Fruit fly (Drosophila melanogaster): Measurements from ENCODE around the gene tutl.

Gene tutl

dm6 chr2L:4281224-4281623 lies 1.7 kb upstream of the tutl start, which contains the start of gene Art2:
Art2 (minus strand) TSS chr2L:4281324.
- TF ChIP-seq cic (GFP tag; optimal IDR thresholded peaks at IDR 0.05), result no peak
- no peak for TF ChIP-seq tj (GFP tag; optimal IDR thresholded peaks at IDR 0.05)
- TF ChIP-seq CG33017 (tag; optimal IDR thresholded peaks at IDR 0.05), result no peak
- no peak for TF ChIP-seq CG7101 (tag; optimal IDR thresholded peaks at IDR 0.05)
- no peak for TF ChIP-seq bab1 (GFP tag; optimal IDR thresholded peaks at IDR 0.05)
- no peak for TF ChIP-seq kay (GFP tag; ENCODE audit: borderline replicate concordance)
- TF ChIP-seq CG7045 (GFP tag; optimal IDR thresholded peaks at IDR 0.05), result no peak
- no peak for TF ChIP-seq ovo (GFP tag; optimal IDR thresholded peaks at IDR 0.05)
- TF ChIP-seq CG14711 (tag; optimal IDR thresholded peaks at IDR 0.05), result no peak
- no peak for TF ChIP-seq cnc (optimal IDR thresholded peaks at IDR 0.05)
- TF ChIP-seq CG1620 (GFP tag; optimal IDR thresholded peaks at IDR 0.05), result no peak
- no peak for TF ChIP-seq Clk (GFP tag; optimal IDR thresholded peaks at IDR 0.05)
- TF ChIP-seq pad (GFP tag; optimal IDR thresholded peaks at IDR 0.05), result no peak
- no peak for TF ChIP-seq CG11617 (GFP tag; optimal IDR thresholded peaks at IDR 0.05)
- TF ChIP-seq toe (GFP tag; optimal IDR thresholded peaks at IDR 0.05), result no peak
- no peak for TF ChIP-seq Crg-1 (GFP tag; optimal IDR thresholded peaks at IDR 0.05)
- TF ChIP-seq Mnt (GFP tag; optimal IDR thresholded peaks at IDR 0.05), result no peak
- no peak for TF ChIP-seq CG12768 (GFP tag; optimal IDR thresholded peaks at IDR 0.05)
- no peak for TF ChIP-seq CG5204 (GFP tag; optimal IDR thresholded peaks at IDR 0.05)

dm6 chr2L:4281810-4282209 lies 1.1 kb upstream of the tutl start:
- TF ChIP-seq Mnt (GFP tag; optimal IDR thresholded peaks at IDR 0.05) (no peak), cic (GFP tag; optimal IDR thresholded peaks at IDR 0.05) (no peak), CG5204 (GFP tag; optimal IDR thresholded peaks at IDR 0.05) (no peak), pad (GFP tag; optimal IDR thresholded peaks at IDR 0.05) (no peak), ovo (GFP tag; optimal IDR thresholded peaks at IDR 0.05) (no peak), Hr96 (GFP tag; optimal IDR thresholded peaks at IDR 0.05) (no peak), CG14711 (tag; optimal IDR thresholded peaks at IDR 0.05) (no peak), kay (GFP tag; ENCODE audit: borderline replicate concordance) (no peak), CG12768 (GFP tag; optimal IDR thresholded peaks at IDR 0.05) (no peak), CG7101 (tag; optimal IDR thresholded peaks at IDR 0.05) (no peak), toe (GFP tag; optimal IDR thresholded peaks at IDR 0.05) (no peak), tj (GFP tag; optimal IDR thresholded peaks at IDR 0.05) (no peak), Clk (GFP tag; optimal IDR thresholded peaks at IDR 0.05) (no peak), CG1620 (GFP tag; optimal IDR thresholded peaks at IDR 0.05) (no peak), Crg-1 (GFP tag; optimal IDR thresholded peaks at IDR 0.05) (no peak), CG33017 (tag; optimal IDR thresholded peaks at IDR 0.05) (no peak), cnc (optimal IDR thresholded peaks at IDR 0.05) (no peak), bab1 (GFP tag; optimal IDR thresholded peaks at IDR 0.05) (no peak), CG7045 (GFP tag; optimal IDR thresholded peaks at IDR 0.05) (no peak), CG11617 (GFP tag; optimal IDR thresholded peaks at IDR 0.05) (no peak)

DNA sequence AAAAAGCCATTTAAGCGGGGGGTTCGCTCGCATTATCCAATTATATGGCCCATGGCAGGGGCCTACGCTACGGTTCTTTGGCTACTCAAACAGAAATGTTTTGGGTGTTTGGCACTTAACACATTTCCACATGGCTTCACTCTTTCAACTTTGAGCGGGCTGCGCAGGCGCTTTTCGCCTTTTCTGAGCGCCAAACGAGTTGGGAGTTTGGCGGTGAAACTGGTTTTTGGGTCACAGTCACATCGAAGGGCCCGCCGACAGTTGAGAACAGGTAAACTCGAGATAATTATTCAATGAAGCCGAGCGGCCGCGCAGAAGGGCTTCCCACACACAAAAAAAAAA lies 638 bp upstream of the tutl start:
- TF ChIP-seq CG5204 (GFP tag; optimal IDR thresholded peaks at IDR 0.05) (no peak), bab1 (GFP tag; optimal IDR thresholded peaks at IDR 0.05) (no peak), CG11617 (GFP tag; optimal IDR thresholded peaks at IDR 0.05) (no peak), tj (GFP tag; optimal IDR thresholded peaks at IDR 0.05) (no peak), cnc (optimal IDR thresholded peaks at IDR 0.05) (no peak), ovo (GFP tag; optimal IDR thresholded peaks at IDR 0.05) (no peak), Clk (GFP tag; optimal IDR thresholded peaks at IDR 0.05) (no peak), Mnt (GFP tag; optimal IDR thresholded peaks at IDR 0.05) (no peak), CG14711 (tag; optimal IDR thresholded peaks at IDR 0.05) (no peak), CG12768 (GFP tag; optimal IDR thresholded peaks at IDR 0.05) (no peak), CG7101 (tag; optimal IDR thresholded peaks at IDR 0.05) (no peak), kay (GFP tag; ENCODE audit: borderline replicate concordance) (no peak), pad (GFP tag; optimal IDR thresholded peaks at IDR 0.05) (no peak), cic (GFP tag; optimal IDR thresholded peaks at IDR 0.05) (no peak), CG1620 (GFP tag; optimal IDR thresholded peaks at IDR 0.05) (no peak), CG7045 (GFP tag; optimal IDR thresholded peaks at IDR 0.05) (no peak), toe (GFP tag; optimal IDR thresholded peaks at IDR 0.05) (no peak), Hr96 (GFP tag; optimal IDR thresholded peaks at IDR 0.05) (no peak), Crg-1 (GFP tag; optimal IDR thresholded peaks at IDR 0.05) (no peak), CG33017 (tag; optimal IDR thresholded peaks at IDR 0.05) (no peak)

dm6 chr2L:4286014-4286527 lies 3.1 kb downstream of the tutl start:
- TF ChIP-seq toe (GFP tag; optimal IDR thresholded peaks at IDR 0.05), result no peak
- no peak for TF ChIP-seq kay (GFP tag; ENCODE audit: borderline replicate concordance)
- TF ChIP-seq CG7101 (tag; optimal IDR thresholded peaks at IDR 0.05), result no peak
- TF ChIP-seq tj (GFP tag; optimal IDR thresholded peaks at IDR 0.05), result no peak

DNA sequence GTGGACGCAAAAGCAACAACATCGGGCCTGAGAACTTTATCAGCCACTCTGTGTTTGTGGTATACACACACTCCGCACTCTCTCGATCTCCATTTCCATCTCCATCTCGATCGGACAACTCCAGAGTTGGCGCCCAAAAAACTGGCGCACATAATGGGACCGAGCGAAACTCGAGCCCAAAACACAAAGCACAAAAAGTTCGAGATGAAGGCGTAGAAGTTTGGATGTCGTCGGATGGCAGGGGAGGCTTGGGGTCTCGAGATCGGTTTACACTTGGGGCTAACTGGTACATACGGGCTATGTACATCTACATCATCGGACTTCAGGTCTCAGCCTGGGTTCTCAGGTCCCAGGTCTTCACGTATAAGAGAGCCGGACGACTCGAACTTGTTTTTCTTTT lies 3.7 kb downstream of the tutl start:
- no peak for TF ChIP-seq Clk (GFP tag; optimal IDR thresholded peaks at IDR 0.05)
- no peak for TF ChIP-seq ovo (GFP tag; optimal IDR thresholded peaks at IDR 0.05)
- TF ChIP-seq CG12768 (GFP tag; optimal IDR thresholded peaks at IDR 0.05), result no peak
- no peak for TF ChIP-seq kay (GFP tag; ENCODE audit: borderline replicate concordance)
- no peak for TF ChIP-seq pad (GFP tag; optimal IDR thresholded peaks at IDR 0.05)

- no peak for TF ChIP-seq CG1620 (GFP tag; optimal IDR thresholded peaks at IDR 0.05)
- TF ChIP-seq CG11617 (GFP tag; optimal IDR thresholded peaks at IDR 0.05), result no peak
- TF ChIP-seq kay (GFP tag; ENCODE audit: borderline replicate concordance), result no peak
- TF ChIP-seq Hr96 (GFP tag; optimal IDR thresholded peaks at IDR 0.05), result no peak
- TF ChIP-seq bab1 (GFP tag; optimal IDR thresholded peaks at IDR 0.05), result no peak
- TF ChIP-seq toe (GFP tag; optimal IDR thresholded peaks at IDR 0.05), result no peak
- TF ChIP-seq Clk (GFP tag; optimal IDR thresholded peaks at IDR 0.05), result no peak
- TF ChIP-seq pad (GFP tag; optimal IDR thresholded peaks at IDR 0.05), result no peak
Measured at dm6 chr2L:4287076-4287475, 4.1 kb downstream of the tutl start.
